Worm (Caenorhabditis elegans): ENCODE results near the gene F27D9.12.
A peak's percentile ranks its signal among the peaks of the same experiment; 100 is the strongest.

DNA sequence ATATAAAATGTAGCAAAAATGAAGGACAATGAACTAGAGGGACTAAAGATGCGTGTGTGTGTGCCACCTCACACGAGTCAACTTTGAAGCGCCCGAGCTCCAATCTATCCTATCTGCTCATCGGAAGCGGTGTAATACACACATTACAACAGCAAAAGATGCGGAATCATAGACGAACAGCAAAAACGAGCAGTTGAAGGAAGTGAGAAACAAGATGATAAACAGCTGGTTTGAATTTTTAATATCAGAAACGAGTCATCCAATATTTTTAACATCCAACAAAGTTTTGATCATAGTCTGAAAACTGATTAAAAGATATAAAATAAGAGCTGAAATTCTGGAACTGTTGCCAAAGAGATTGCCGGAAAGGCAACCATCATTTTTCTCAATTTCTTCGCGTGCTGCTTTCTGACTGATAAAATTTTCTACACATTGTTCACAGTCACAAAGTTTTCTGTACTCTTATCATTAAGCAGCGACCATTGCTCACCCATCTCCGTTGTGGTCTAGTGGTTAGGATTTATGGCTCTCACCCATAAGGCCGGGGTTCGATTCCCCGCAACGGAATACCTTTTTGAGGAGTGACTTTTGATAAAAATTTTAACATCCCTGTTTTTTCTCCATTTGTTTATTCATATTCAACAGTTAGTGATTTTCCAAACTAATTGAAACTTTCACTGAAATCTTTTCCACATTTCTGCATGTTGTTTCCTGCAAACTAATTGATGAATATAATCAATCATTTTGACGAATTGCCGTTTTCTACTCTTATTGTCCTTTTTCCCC lies 24.0 kb upstream of the F27D9.12 start, which contains the start of gene stn-2:
- TF ChIP-seq tbx-2 (tag; optimal IDR thresholded peaks at IDR 0.05) (no peak), ama-1 (optimal IDR thresholded peaks at IDR 0.05) (no peak), jun-1 (tag; optimal IDR thresholded peaks at IDR 0.05) (no peak), C16A3.4 (tag; optimal IDR thresholded peaks at IDR 0.05) (no peak), nhr-90 (tag; optimal IDR thresholded peaks at IDR 0.05; ENCODE audit: poor library complexity) (peak; percentile 51), fos-1 (tag; optimal IDR thresholded peaks at IDR 0.05) (no peak), egl-27 (tag; optimal IDR thresholded peaks at IDR 0.05) (no peak), nhr-237 (tag; optimal IDR thresholded peaks at IDR 0.05) (no peak), mdl-1 (tag; optimal IDR thresholded peaks at IDR 0.05) (peak in 1 of 2 experiments; percentile 9), ztf-11 (tag; optimal IDR thresholded peaks at IDR 0.05) (no peak), lin-13 (GFP tag; optimal IDR thresholded peaks at IDR 0.05) (no peak), nhr-12 (tag; optimal IDR thresholded peaks at IDR 0.05) (no peak), fkh-10 (GFP tag; optimal IDR thresholded peaks at IDR 0.05) (no peak)

Data from whole organism, L1 larva.